Fruit fly (Drosophila melanogaster) whole organism, embryonic: ENCODE data around the gene Idgf3.

Source experiments
- CG11085 ChIP-seq: fragments of 200-800 bp; sonication (Bioruptor generic); IDR thresholded peaks from 2 replicates; pipeline ENCODE4 v1.3.6; 2022; ENCODE audit warnings: missing biosample characterization, missing genetic modification characterization
- CG11723 ChIP-seq: fragments of 200-800 bp; sonication (Bioruptor generic); optimal IDR thresholded peaks from 2 replicates; lab custom pipeline; 2017; ENCODE audit warnings: missing biosample characterization, mild to moderate bottlenecking, missing genetic modification characterization
- CG12071 ChIP-seq: fragments of 200-800 bp; sonication (Bioruptor generic); optimal IDR thresholded peaks from 3 replicates; lab custom pipeline; 2018; ENCODE audit warnings: missing biosample characterization, mild to moderate bottlenecking, missing genetic modification characterization
- CG12299 ChIP-seq: fragments of 200-800 bp; sonication (Bioruptor generic); optimal IDR thresholded peaks from 2 replicates; lab custom pipeline; 2018; ENCODE audit warnings: missing biosample characterization, mild to moderate bottlenecking, missing genetic modification characterization
- CG13296 ChIP-seq: fragments of 200-800 bp; sonication (Bioruptor generic); optimal IDR thresholded peaks from 3 replicates; lab custom pipeline; 2018; ENCODE audit warnings: missing biosample characterization, mild to moderate bottlenecking, missing genetic modification characterization
- CG1602 ChIP-seq: fragments of 200-800 bp; sonication (Bioruptor generic); optimal IDR thresholded peaks from 3 replicates; lab custom pipeline; 2016; ENCODE audit warnings: missing biosample characterization, missing genetic modification characterization
- CG17186 ChIP-seq: fragments of 200-800 bp; sonication (Bioruptor generic); optimal IDR thresholded peaks from 3 replicates; lab custom pipeline; 2017; ENCODE audit warnings: missing biosample characterization, missing genetic modification reagents, missing genetic modification characterization
- CG17328 ChIP-seq: fragments of 200-800 bp; sonication (Bioruptor generic); IDR thresholded peaks from 2 replicates; pipeline ENCODE4 v1.3.6; 2022; ENCODE audit warnings: missing biosample characterization, missing genetic modification characterization
- CG17359 ChIP-seq: fragments of 200-800 bp; sonication (Bioruptor generic); optimal IDR thresholded peaks from 3 replicates; lab custom pipeline; 2018; ENCODE audit warnings: missing biosample characterization, mild to moderate bottlenecking, missing genetic modification characterization, moderate library complexity
- CG1792 ChIP-seq: fragments of 200-800 bp; sonication (Bioruptor generic); optimal IDR thresholded peaks from 2 replicates; lab custom pipeline; 2016; ENCODE audit warnings: missing biosample characterization, missing genetic modification characterization
- CG18011 ChIP-seq: fragments of 200-800 bp; sonication (Bioruptor generic); optimal IDR thresholded peaks from 2 replicates; lab custom pipeline; 2017; ENCODE audit warnings: missing biosample characterization, missing genetic modification characterization, mild to moderate bottlenecking, moderate library complexity, missing genotype
- CG18599 ChIP-seq: fragments of 200-800 bp; sonication (Bioruptor generic); optimal IDR thresholded peaks from 3 replicates; lab custom pipeline; 2017; ENCODE audit warnings: missing biosample characterization, missing genetic modification characterization, mild to moderate bottlenecking, moderate library complexity, missing genetic modification reagents
- CG31365 ChIP-seq: fragments of 200-800 bp; sonication (Bioruptor generic); optimal IDR thresholded peaks from 2 replicates; lab custom pipeline; 2018; ENCODE audit warnings: missing biosample characterization, mild to moderate bottlenecking, missing genetic modification characterization
- CG31388 ChIP-seq: fragments of 200-800 bp; sonication (Bioruptor generic); optimal IDR thresholded peaks from 2 replicates; lab custom pipeline; 2016; ENCODE audit warnings: missing biosample characterization, missing genetic modification characterization
- CG3407 ChIP-seq: fragments of 200-800 bp; sonication (Bioruptor generic); optimal IDR thresholded peaks from 2 replicates; lab custom pipeline; 2018; ENCODE audit warnings: missing biosample characterization, mild to moderate bottlenecking, missing genetic modification characterization
- CG3726 ChIP-seq: fragments of 200-800 bp; sonication (Bioruptor generic); IDR thresholded peaks from 3 replicates; pipeline ENCODE4, ENCODE4 v1.3.6; 2022; ENCODE audit warnings: missing biosample characterization, missing genetic modification characterization
- CG4617 ChIP-seq: fragments of 200-800 bp; sonication (Bioruptor generic); optimal IDR thresholded peaks from 3 replicates; lab custom pipeline; 2016; ENCODE audit warnings: missing biosample characterization, missing genetic modification characterization, borderline replicate concordance
- CG6254 ChIP-seq: fragments of 200-800 bp; sonication (Bioruptor generic); optimal IDR thresholded peaks from 3 replicates; lab custom pipeline; 2017; ENCODE audit warnings: mild to moderate bottlenecking, missing biosample characterization, missing genetic modification reagents, missing genetic modification characterization
- CG7556 ChIP-seq: fragments of 200-800 bp; sonication (Bioruptor generic); optimal IDR thresholded peaks from 2 replicates; lab custom pipeline; 2017; ENCODE audit warnings: missing biosample characterization, mild to moderate bottlenecking, missing genetic modification characterization
- CG7963 ChIP-seq: fragments of 200-800 bp; sonication (Bioruptor generic); IDR thresholded peaks from 3 replicates; pipeline ENCODE4 v1.3.6; 2022; ENCODE audit warnings: missing biosample characterization, missing genetic modification characterization; ENCODE audit not compliant: partially characterized antibody
- CG9609 ChIP-seq: fragments of 200-800 bp; sonication (Bioruptor generic); optimal IDR thresholded peaks from 3 replicates; lab custom pipeline; 2016; ENCODE audit warnings: missing biosample characterization, missing genetic modification characterization
- CoRest ChIP-seq: fragments of 200-800 bp; sonication (Bioruptor generic); optimal IDR thresholded peaks from 3 replicates; lab custom pipeline; 2018; ENCODE audit warnings: missing biosample characterization, mild to moderate bottlenecking, missing genetic modification characterization, moderate library complexity
- D19B ChIP-seq: fragments of 200-800 bp; sonication (Bioruptor generic); optimal IDR thresholded peaks from 2 replicates; lab custom pipeline; 2017; ENCODE audit warnings: missing biosample characterization, mild to moderate bottlenecking, missing genetic modification characterization
- Ets65A ChIP-seq: fragments of 200-800 bp; sonication (Bioruptor generic); peaks from one replicate; lab custom pipeline; 2016; ENCODE audit warnings: missing biosample characterization, missing genetic modification characterization
- Fer2 ChIP-seq: fragments of 200-800 bp; sonication (Bioruptor generic); optimal IDR thresholded peaks from 2 replicates; lab custom pipeline; 2018; ENCODE audit warnings: missing biosample characterization, mild to moderate bottlenecking, missing genetic modification characterization, moderate library complexity
- Hr3 ChIP-seq: fragments of 200-800 bp; sonication (Bioruptor generic); optimal IDR thresholded peaks from 3 replicates; lab custom pipeline; 2016; ENCODE audit warnings: missing biosample characterization, missing genetic modification characterization
- Hr78 ChIP-seq, 2 experiments: fragments of 200-800 bp in 1 of 2; fragments of >200 bp in 1 of 2; sonication (Bioruptor generic) in 1 of 2; optimal IDR thresholded peaks; 2 replicates each; lab custom pipeline; 2017 to 2019; ENCODE audit warnings: missing biosample characterization in 2 of 2, missing genetic modification characterization in 2 of 2, mild to moderate bottlenecking in 1 of 2, moderate library complexity in 1 of 2
- aop ChIP-seq: fragments of 200-800 bp; sonication (Bioruptor generic); IDR thresholded peaks from 2 replicates; pipeline ENCODE4 v1.3.6; 2022; ENCODE audit warnings: missing biosample characterization, missing genetic modification characterization
- dpn ChIP-seq, 2 experiments: fragments of 200-800 bp; sonication (Bioruptor generic); optimal IDR thresholded peaks; 3 replicates each; lab custom pipeline; 2016; ENCODE audit warnings: missing biosample characterization in 2 of 2, missing genetic modification characterization in 2 of 2
- emc ChIP-seq: fragments of 200-800 bp; sonication (Bioruptor generic); optimal IDR thresholded peaks from 2 replicates; lab custom pipeline; 2016; ENCODE audit warnings: missing biosample characterization, missing genetic modification characterization
- fd102C ChIP-seq: fragments of 200-800 bp; sonication (Bioruptor generic); optimal IDR thresholded peaks from 2 replicates; lab custom pipeline; 2018; ENCODE audit warnings: missing biosample characterization, mild to moderate bottlenecking, missing genetic modification characterization, moderate library complexity
- fd96Cb ChIP-seq: fragments of 200-800 bp; sonication (Bioruptor generic); optimal IDR thresholded peaks from 2 replicates; lab custom pipeline; 2018; ENCODE audit warnings: missing biosample characterization, mild to moderate bottlenecking, missing genetic modification characterization, moderate library complexity
- grau ChIP-seq: fragments of 200-800 bp; optimal IDR thresholded peaks from 3 replicates; lab custom pipeline; 2019; ENCODE audit warnings: missing biosample characterization, mild to moderate bottlenecking, missing genetic modification characterization, moderate library complexity
- ind ChIP-seq: fragments of 200-800 bp; sonication (Bioruptor generic); optimal IDR thresholded peaks from 3 replicates; lab custom pipeline; 2016; ENCODE audit warnings: missing biosample characterization, missing genetic modification characterization
- insv ChIP-seq, 2 experiments: fragments of 200-800 bp; sonication (Bioruptor generic); optimal IDR thresholded peaks; 3 replicates each; lab custom pipeline; 2016 to 2018; ENCODE audit warnings: missing biosample characterization in 2 of 2, missing genetic modification characterization in 2 of 2
- jigr1 ChIP-seq: fragments of 200-800 bp; sonication (Bioruptor generic); IDR thresholded peaks from 3 replicates; pipeline ENCODE4 v1.3.6; 2022; ENCODE audit warnings: missing biosample characterization, missing genetic modification characterization
- kah ChIP-seq: fragments of 200-800 bp; sonication (Bioruptor generic); optimal IDR thresholded peaks from 2 replicates; lab custom pipeline; 2018; ENCODE audit warnings: missing biosample characterization, mild to moderate bottlenecking, missing genetic modification characterization
- klu ChIP-seq: fragments of 200-800 bp; sonication (Bioruptor generic); IDR thresholded peaks from 2 replicates; pipeline ENCODE4 v1.3.6; 2022; ENCODE audit warnings: missing biosample characterization, missing genetic modification characterization
- kni ChIP-seq: fragments of 200-800 bp; sonication (Bioruptor generic); optimal IDR thresholded peaks from 3 replicates; lab custom pipeline; 2017; ENCODE audit warnings: mild to moderate bottlenecking, missing biosample characterization, missing genetic modification reagents, missing genetic modification characterization
- maf-S ChIP-seq: fragments of 200-800 bp; sonication (Bioruptor generic); optimal IDR thresholded peaks from 2 replicates; lab custom pipeline; 2016; ENCODE audit warnings: missing biosample characterization, missing genetic modification characterization
- org-1 ChIP-seq: fragments of 200-800 bp; sonication (Bioruptor generic); optimal IDR thresholded peaks from 2 replicates; lab custom pipeline; 2017; ENCODE audit warnings: missing biosample characterization, missing genetic modification characterization
- pho ChIP-seq: fragments of 200-800 bp; sonication (Bioruptor generic); optimal IDR thresholded peaks from 2 replicates; lab custom pipeline; 2016; ENCODE audit warnings: missing biosample characterization, missing genetic modification characterization
- pros ChIP-seq: fragments of 200-800 bp; sonication (Bioruptor generic); optimal IDR thresholded peaks from 3 replicates; lab custom pipeline; 2019; ENCODE audit warnings: missing biosample characterization, mild to moderate bottlenecking, missing genetic modification characterization, moderate library complexity
- pum ChIP-seq: fragments of 200-800 bp; sonication (Bioruptor generic); optimal IDR thresholded peaks from 2 replicates; lab custom pipeline; 2016; ENCODE audit warnings: missing biosample characterization, missing genetic modification characterization
- so ChIP-seq: fragments of 200-800 bp; sonication (Bioruptor generic); IDR thresholded peaks from 3 replicates; pipeline ENCODE4 v1.3.6; 2022; ENCODE audit warnings: missing biosample characterization, missing genetic modification characterization
- sqz ChIP-seq: fragments of 200-800 bp; sonication (Bioruptor generic); optimal IDR thresholded peaks from 3 replicates; lab custom pipeline; 2018; ENCODE audit warnings: missing biosample characterization, mild to moderate bottlenecking, missing genetic modification characterization
- twi ChIP-seq: fragments of 200-800 bp; optimal IDR thresholded peaks from 2 replicates; lab custom pipeline; 2019; ENCODE audit warnings: missing biosample characterization, mild to moderate bottlenecking, missing genetic modification characterization, moderate library complexity
- vfl ChIP-seq: fragments of 200-800 bp; sonication (Bioruptor generic); optimal IDR thresholded peaks from 2 replicates; lab custom pipeline; 2016; ENCODE audit warnings: missing biosample characterization, missing genetic modification characterization
- yki ChIP-seq: fragments of >200 bp; optimal IDR thresholded peaks from 3 replicates; lab custom pipeline; 2018
- z ChIP-seq: fragments of 200-800 bp; sonication (Bioruptor generic); IDR thresholded peaks from 3 replicates; pipeline ENCODE4 v1.3.6; 2022; ENCODE audit warnings: missing biosample characterization, missing genetic modification characterization

Gene Idgf3

dm6 chr2L:16422657-16423473 lies 27.8 kb upstream of the Idgf3 start (continued):
- TF ChIP-seq CG7556 (no peak), Hr3 (no peak), twi (tag; lab: Kevin White, UChicago) (no peak), CG17359 (tag; lab: Kevin White, UChicago) (no peak), CG6254 (no peak), CG3407 (GFP tag; lab: Kevin White, UChicago) (no peak), emc (no peak), z (0 out of 3 replicates have a peak, but pooled peaks have one; percentile 9), pros (GFP tag; lab: Kevin White, UChicago) (no peak), kni (GFP tag; lab: Kevin White, UChicago) (no peak), CG1792 (no peak), fd102C (GFP tag; lab: Kevin White, UChicago) (no peak), grau (tag; lab: Kevin White, UChicago) (no peak), org-1 (GFP tag; lab: Kevin White, UChicago) (no peak), pho (GFP tag; lab: Kevin White, UChicago) (no peak), pum (GFP tag; lab: Kevin White, UChicago) (no peak), insv (GFP tag; optimal IDR thresholded peaks at IDR 0.05; lab: Kevin White, UChicago) (no peak), Hr78 (GFP tag; optimal IDR thresholded peaks at IDR 0.05; lab: Kevin White, UChicago) (no peak), so (GFP tag; lab: Robert Waterston, UW) (no peak), CG31388 (GFP tag; lab: Kevin White, UChicago) (no peak), jigr1 (no peak), aop (no peak), CG4617 (no peak), CG1602 (GFP tag; lab: Kevin White, UChicago) (no peak), CG31365 (no peak), Fer2 (tag; lab: Kevin White, UChicago) (no peak), sqz (peak; percentile 85), CG17328 (GFP tag; lab: Robert Waterston, UW) (no peak), CG13296 (GFP tag; lab: Kevin White, UChicago) (no peak), CG17186 (GFP tag; lab: Kevin White, UChicago) (no peak), CG12299 (tag; lab: Kevin White, UChicago) (no peak), CG11723 (GFP tag; lab: Kevin White, UChicago) (no peak), Ets65A (GFP tag; lab: Kevin White, UChicago) (peak; percentile 68), klu (GFP tag; lab: Robert Waterston, UW) (no peak), CG18599 (GFP tag; lab: Kevin White, UChicago) (no peak), maf-S (GFP tag; lab: Kevin White, UChicago) (no peak), CG11085 (GFP tag; lab: Robert Waterston, UW) (no peak), fd96Cb (tag; lab: Kevin White, UChicago) (no peak), CG18011 (peak; percentile 19), CG9609 (GFP tag; lab: Kevin White, UChicago) (no peak), CoRest (tag; lab: Kevin White, UChicago) (peak; percentile 48), dpn (GFP tag; optimal IDR thresholded peaks at IDR 0.05; lab: Kevin White, UChicago) (no peak), kah (GFP tag; lab: Kevin White, UChicago) (no peak), CG12071 (no peak), ind (GFP tag; lab: Kevin White, UChicago) (no peak), CG7963 (GFP tag; lab: Robert Waterston, UW) (no peak), yki (lab: Kevin White, UChicago) (peak; percentile 25), CG3726 (GFP tag; lab: Robert Waterston, UW) (no peak), vfl (GFP tag; lab: Kevin White, UChicago) (no peak), D19B (GFP tag; lab: Kevin White, UChicago) (no peak)
